Worm (Caenorhabditis elegans) whole organism, L3 larva: Measurements from ENCODE around the gene hot-8.

Experiments
- aly-2 ChIP-seq: fragments of 150-350 bp; optimal IDR thresholded peaks from 2 replicates; lab custom pipeline; 2014; ENCODE audit warnings: missing biosample characterization, missing genetic modification characterization
- ama-1 ChIP-seq: fragments of 150-350 bp; optimal IDR thresholded peaks from 2 replicates; lab custom pipeline; 2018
- ceh-28 ChIP-seq: fragments of 150-350 bp; optimal IDR thresholded peaks from 2 replicates; lab custom pipeline; 2014; ENCODE audit warnings: missing biosample characterization, missing genetic modification reagents, missing genetic modification characterization
- ceh-82 ChIP-seq: fragments of 150-350 bp; optimal IDR thresholded peaks from 2 replicates; lab custom pipeline; 2014; ENCODE audit warnings: missing biosample characterization, missing genetic modification characterization
- egl-5 ChIP-seq: fragments of 150-350 bp; optimal IDR thresholded peaks from 2 replicates; lab custom pipeline; 2017; ENCODE audit warnings: missing biosample characterization, missing genetic modification reagents, missing genetic modification characterization, inconsistent platforms
- elt-3 ChIP-seq, 3 experiments: fragments of 150-350 bp in 1 of 3; sonication (generic microtip) in 2 of 3; optimal IDR thresholded peaks; 2 replicates in 2 of 3; 4 replicates in 1 of 3; lab custom pipeline; 2014 to 2017; ENCODE audit warnings: missing biosample characterization in 3 of 3, missing genetic modification characterization in 3 of 3
- fos-1 ChIP-seq: fragments of 150-350 bp; optimal IDR thresholded peaks from 2 replicates; lab custom pipeline; 2014; ENCODE audit warnings: missing biosample characterization, missing genetic modification characterization
- lin-39 ChIP-seq: fragments of 150-350 bp; optimal IDR thresholded peaks from 2 replicates; lab custom pipeline; 2018; ENCODE audit warnings: missing biosample characterization, missing genetic modification reagents, missing genetic modification characterization
- nhr-12 ChIP-seq: fragments of 150-350 bp; optimal IDR thresholded peaks from 2 replicates; lab custom pipeline; 2014; ENCODE audit warnings: missing biosample characterization, missing genetic modification characterization
- nhr-23 ChIP-seq: fragments of 150-350 bp; optimal IDR thresholded peaks from 2 replicates; lab custom pipeline; 2014; ENCODE audit warnings: missing biosample characterization, missing genetic modification reagents, missing genetic modification characterization
- nhr-28 ChIP-seq: fragments of 150-350 bp; optimal IDR thresholded peaks from 2 replicates; lab custom pipeline; 2014; ENCODE audit warnings: missing biosample characterization, missing genetic modification characterization
- nhr-67 ChIP-seq: fragments of 150-350 bp; optimal IDR thresholded peaks from 2 replicates; lab custom pipeline; 2014; ENCODE audit warnings: missing biosample characterization, missing genetic modification characterization
- sea-2 ChIP-seq: fragments of 150-350 bp; sonication (generic microtip); optimal IDR thresholded peaks from 4 replicates; lab custom pipeline; 2014; ENCODE audit warnings: missing biosample characterization, missing genetic modification reagents, missing genetic modification characterization
- skn-1 ChIP-seq: fragments of 150-350 bp; optimal IDR thresholded peaks from 2 replicates; lab custom pipeline; 2014; ENCODE audit warnings: missing biosample characterization, missing genetic modification characterization
- snpc-4 ChIP-seq: fragments of 150-350 bp; optimal IDR thresholded peaks from 2 replicates; lab custom pipeline; 2014; ENCODE audit warnings: missing biosample characterization, missing genetic modification characterization
- ztf-4 ChIP-seq: fragments of 150-350 bp; optimal IDR thresholded peaks from 2 replicates; lab custom pipeline; 2014; ENCODE audit warnings: missing biosample characterization, missing genetic modification characterization

The hot-8 gene

DNA sequence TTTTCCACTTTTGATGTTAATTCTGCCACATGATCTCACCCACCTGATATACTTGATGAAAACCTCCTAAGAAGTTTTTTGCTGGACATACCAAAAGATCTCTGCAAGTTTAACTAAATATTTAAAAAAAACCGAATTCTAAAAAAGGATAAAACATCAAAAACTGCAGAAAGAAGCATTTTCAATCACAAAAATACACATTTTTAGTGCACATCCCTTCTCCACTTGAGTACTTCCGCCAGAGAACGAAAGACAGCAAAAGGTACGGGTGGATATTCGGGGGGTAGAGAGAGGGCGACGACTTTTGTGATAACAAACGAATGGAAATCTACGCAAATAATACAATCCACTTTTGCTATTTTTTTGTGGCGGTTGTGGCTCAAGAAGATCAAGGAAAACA is 50.6 kb downstream of the hot-8 start, which contains the start of gene C46H3.2:
Gene C46H3.2 (minus strand): TSS at position 101 of the 400 bp plus-strand sequence.
- TF ChIP-seq ztf-4, result no peak
- TF ChIP-seq sea-2 (GFP tag; lab: Kevin White, UChicago), result no peak
- TF ChIP-seq egl-5 (tag; lab: Kevin White, UChicago), result no peak
- TF ChIP-seq ama-1 (lab: Kevin White, UChicago), result no peak
- TF ChIP-seq nhr-67, result no peak
- TF ChIP-seq nhr-23 (tag; lab: Kevin White, UChicago), result no peak

DNA sequence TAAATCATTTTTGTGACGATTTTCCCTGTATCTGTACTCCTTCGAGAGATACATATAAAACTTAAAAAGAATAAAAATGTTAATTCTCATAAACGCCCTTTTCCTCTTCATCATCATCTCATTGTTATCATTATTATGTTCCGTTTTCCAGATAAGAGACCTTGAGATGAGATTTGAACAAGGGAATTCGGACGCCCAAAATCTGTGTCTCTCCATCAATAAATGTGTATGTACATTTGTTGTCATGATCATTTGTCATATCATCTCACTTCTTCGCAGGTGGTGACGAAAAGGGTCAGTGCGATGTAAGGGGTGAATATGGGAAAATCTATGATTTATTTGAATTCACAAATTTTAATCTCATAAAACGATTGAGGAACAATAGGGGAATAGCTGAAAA is 52.0 kb downstream of the hot-8 start:
- TF ChIP-seq skn-1 (tag; lab: Kevin White, UChicago), result no peak
- TF ChIP-seq nhr-12 (tag; lab: Kevin White, UChicago), result no peak
- TF ChIP-seq nhr-23 (tag; lab: Kevin White, UChicago), result no peak
- TF ChIP-seq nhr-28, result no peak
- no peak for TF ChIP-seq ceh-82
- TF ChIP-seq lin-39 (tag; lab: Kevin White, UChicago), result no peak
- TF ChIP-seq ceh-28 (tag; lab: Kevin White, UChicago), result no peak
- no peak for TF ChIP-seq fos-1 (tag; lab: Kevin White, UChicago)
- no peak for TF ChIP-seq ztf-4
- no peak for TF ChIP-seq snpc-4 (tag; lab: Kevin White, UChicago)
- TF ChIP-seq aly-2 (tag; lab: Kevin White, UChicago), result no peak
- no peak for TF ChIP-seq elt-3 (tag; optimal IDR thresholded peaks at IDR 0.05; lab: Kevin White, UChicago)
